Fruit fly (Drosophila melanogaster) whole organism, prepupa: Measurements from ENCODE around the gene Mst89B.

Experiments
- Blimp-1 ChIP-seq: fragments of 200-800 bp; sonication (Bioruptor generic); optimal IDR thresholded peaks from 3 replicates; lab custom pipeline; 2017; ENCODE audit warnings: missing biosample characterization, missing genetic modification characterization, mild to moderate bottlenecking, moderate library complexity, missing genetic modification reagents
- CG11294 ChIP-seq: fragments of 200-800 bp; sonication (Bioruptor generic); IDR thresholded peaks from 2 replicates; pipeline ENCODE4 v1.3.6; 2022; ENCODE audit warnings: missing biosample characterization, missing genetic modification characterization
- CG11902 ChIP-seq: fragments of 200-800 bp; sonication (Bioruptor generic); optimal IDR thresholded peaks from 3 replicates; lab custom pipeline; 2016; ENCODE audit warnings: missing biosample characterization, missing genetic modification characterization
- CG15336 ChIP-seq: fragments of 200-800 bp; sonication (Bioruptor generic); IDR thresholded peaks from 2 replicates; pipeline ENCODE4 v1.3.6; 2022; ENCODE audit warnings: missing biosample characterization, missing genetic modification characterization
- CG1621 ChIP-seq: fragments of 200-800 bp; sonication (Bioruptor generic); optimal IDR thresholded peaks from 3 replicates; lab custom pipeline; 2018; ENCODE audit warnings: missing biosample characterization, mild to moderate bottlenecking, missing genetic modification characterization
- CG16779 ChIP-seq: fragments of 200-800 bp; sonication (Bioruptor generic); optimal IDR thresholded peaks from 3 replicates; lab custom pipeline; 2017; ENCODE audit warnings: missing biosample characterization, mild to moderate bottlenecking, missing genetic modification characterization
- CG32006 ChIP-seq: fragments of 200-800 bp; sonication (Bioruptor generic); optimal IDR thresholded peaks from 3 replicates; lab custom pipeline; 2017; ENCODE audit warnings: missing biosample characterization, mild to moderate bottlenecking, missing genetic modification characterization
- CG3919 ChIP-seq: fragments of 200-800 bp; sonication (Bioruptor generic); optimal IDR thresholded peaks from 3 replicates; lab custom pipeline; 2016; ENCODE audit warnings: missing biosample characterization, missing genetic modification characterization
- CG4318 ChIP-seq: fragments of 200-800 bp; sonication (Bioruptor generic); optimal IDR thresholded peaks from 3 replicates; lab custom pipeline; 2017; ENCODE audit warnings: missing biosample characterization, mild to moderate bottlenecking, missing genetic modification characterization
- CG6163 ChIP-seq: fragments of 200-800 bp; sonication (Bioruptor generic); IDR thresholded peaks from 3 replicates; pipeline ENCODE4 v1.3.6; 2022; ENCODE audit warnings: missing biosample characterization, missing genetic modification characterization
- CG7368 ChIP-seq: fragments of 200-800 bp; sonication (Bioruptor generic); optimal IDR thresholded peaks from 3 replicates; lab custom pipeline; 2016; ENCODE audit warnings: missing biosample characterization, missing genetic modification characterization
- CG8119 ChIP-seq: fragments of 200-800 bp; sonication (Bioruptor generic); IDR thresholded peaks from 3 replicates; pipeline ENCODE4 v1.3.6; 2022; ENCODE audit warnings: missing biosample characterization, missing genetic modification characterization
- CG8319 ChIP-seq: fragments of 200-800 bp; sonication (Bioruptor generic); optimal IDR thresholded peaks from 3 replicates; lab custom pipeline; 2016; ENCODE audit warnings: missing biosample characterization, missing genetic modification characterization
- CG8632 ChIP-seq: fragments of 200-800 bp; sonication (Bioruptor generic); optimal IDR thresholded peaks from 3 replicates; lab custom pipeline; 2016; ENCODE audit warnings: missing biosample characterization, missing genetic modification characterization
- Eip75B ChIP-seq: fragments of 200-800 bp; sonication (Bioruptor generic); optimal IDR thresholded peaks from 3 replicates; lab custom pipeline; 2016; ENCODE audit warnings: missing biosample characterization, missing genetic modification characterization
- Eip78C ChIP-seq: fragments of 200-800 bp; sonication (Bioruptor generic); peaks from one replicate; lab custom pipeline; 2016; ENCODE audit warnings: missing biosample characterization, missing genetic modification characterization
- Eip93F ChIP-seq: fragments of 200-800 bp; sonication (Bioruptor generic); optimal IDR thresholded peaks from 2 replicates; lab custom pipeline; 2016; ENCODE audit warnings: missing biosample characterization, mild to moderate bottlenecking, missing genetic modification characterization
- Ets21C ChIP-seq: fragments of 200-800 bp; sonication (Bioruptor generic); optimal IDR thresholded peaks from 3 replicates; lab custom pipeline; 2016; ENCODE audit warnings: missing biosample characterization, missing genetic modification characterization
- Ets96B ChIP-seq: fragments of 200-800 bp; optimal IDR thresholded peaks from 2 replicates; lab custom pipeline; 2019; ENCODE audit warnings: missing biosample characterization, mild to moderate bottlenecking, missing genetic modification characterization, moderate library complexity
- Gug ChIP-seq: fragments of 200-800 bp; sonication (Bioruptor generic); IDR thresholded peaks from 2 replicates; pipeline ENCODE4 v1.3.6; 2022; ENCODE audit warnings: missing biosample characterization, missing genetic modification characterization
- Hr38 ChIP-seq: sonication (Bioruptor generic); optimal IDR thresholded peaks from 2 replicates; lab custom pipeline; 2016; ENCODE audit warnings: missing biosample characterization, missing genetic modification characterization
- Hr4 ChIP-seq: fragments of 200-800 bp; sonication (Bioruptor generic); optimal IDR thresholded peaks from 3 replicates; lab custom pipeline; 2016; ENCODE audit warnings: missing biosample characterization, missing genetic modification characterization
- Lpt ChIP-seq: fragments of 200-800 bp; sonication (Bioruptor generic); optimal IDR thresholded peaks from 3 replicates; lab custom pipeline; 2016; ENCODE audit warnings: missing biosample characterization, missing genetic modification characterization
- Met ChIP-seq: fragments of 200-800 bp; sonication (Bioruptor generic); optimal IDR thresholded peaks from 3 replicates; lab custom pipeline; 2016; ENCODE audit warnings: missing biosample characterization, missing genetic modification characterization
- Smox ChIP-seq: fragments of 200-800 bp; sonication (Bioruptor generic); optimal IDR thresholded peaks from 3 replicates; lab custom pipeline; 2016; ENCODE audit warnings: missing biosample characterization, missing genetic modification characterization
- Sox102F ChIP-seq: fragments of 200-800 bp; sonication (Bioruptor generic); optimal IDR thresholded peaks from 2 replicates; lab custom pipeline; 2016; ENCODE audit warnings: missing biosample characterization, mild to moderate bottlenecking, missing genetic modification characterization
- Sox14 ChIP-seq: fragments of 200-800 bp; sonication (Bioruptor generic); optimal IDR thresholded peaks from 3 replicates; lab custom pipeline; 2016; ENCODE audit warnings: missing biosample characterization, missing genetic modification characterization
- Sox15 ChIP-seq: fragments of 200-800 bp; sonication (Bioruptor generic); optimal IDR thresholded peaks from 3 replicates; lab custom pipeline; 2016; ENCODE audit warnings: missing biosample characterization, missing genetic modification characterization
- achi ChIP-seq: fragments of 200-800 bp; sonication (Bioruptor generic); optimal IDR thresholded peaks from 3 replicates; lab custom pipeline; 2016; ENCODE audit warnings: missing biosample characterization, missing genetic modification characterization
- acj6 ChIP-seq: fragments of 200-800 bp; sonication (Bioruptor generic); optimal IDR thresholded peaks from 3 replicates; lab custom pipeline; 2016; ENCODE audit warnings: missing biosample characterization, missing genetic modification characterization
- cyc ChIP-seq: fragments of 200-800 bp; sonication (Bioruptor generic); optimal IDR thresholded peaks from 3 replicates; lab custom pipeline; 2016; ENCODE audit warnings: missing biosample characterization, missing genetic modification characterization
- dac ChIP-seq: fragments of 200-800 bp; sonication (Bioruptor generic); optimal IDR thresholded peaks from 2 replicates; lab custom pipeline; 2017; ENCODE audit warnings: missing biosample characterization, mild to moderate bottlenecking, missing genetic modification characterization
- dsx ChIP-seq: fragments of 200-800 bp; optimal IDR thresholded peaks from 3 replicates; lab custom pipeline; 2019; ENCODE audit warnings: missing biosample characterization, mild to moderate bottlenecking, missing genetic modification characterization, moderate library complexity; ENCODE audit not compliant: poor library complexity, severe bottlenecking
- eg ChIP-seq: fragments of 200-800 bp; sonication (Bioruptor generic); IDR thresholded peaks from 3 replicates; pipeline ENCODE4 v1.3.6; 2022; ENCODE audit warnings: missing biosample characterization, missing genetic modification characterization
- fd85E ChIP-seq: fragments of 200-800 bp; sonication (Bioruptor generic); optimal IDR thresholded peaks from 3 replicates; lab custom pipeline; 2016; ENCODE audit warnings: missing biosample characterization, missing genetic modification characterization
- fkh ChIP-seq: fragments of 200-800 bp; sonication (Bioruptor generic); optimal IDR thresholded peaks from 3 replicates; lab custom pipeline; 2017; ENCODE audit warnings: missing biosample characterization, mild to moderate bottlenecking, missing genetic modification characterization, moderate library complexity
- net ChIP-seq: fragments of 200-800 bp; sonication (Bioruptor generic); optimal IDR thresholded peaks from 3 replicates; lab custom pipeline; 2016; ENCODE audit warnings: missing biosample characterization, missing genetic modification characterization
- pdm3 ChIP-seq: fragments of 200-800 bp; sonication (Bioruptor generic); optimal IDR thresholded peaks from 3 replicates; lab custom pipeline; 2016; ENCODE audit warnings: missing biosample characterization, missing genetic modification characterization
- salr ChIP-seq, 2 experiments: fragments of 200-800 bp; sonication (Bioruptor generic); optimal IDR thresholded peaks; 3 replicates each; lab custom pipeline; 2016 to 2018; ENCODE audit warnings: missing biosample characterization in 2 of 2, missing genetic modification characterization in 2 of 2, mild to moderate bottlenecking in 1 of 2
- spab ChIP-seq: fragments of 200-800 bp; sonication (Bioruptor generic); optimal IDR thresholded peaks from 2 replicates; lab custom pipeline; 2017; ENCODE audit warnings: missing biosample characterization, mild to moderate bottlenecking, missing genetic modification characterization, missing genetic modification reagents
- ss ChIP-seq, 2 experiments: fragments of 200-800 bp; sonication (Bioruptor generic); optimal IDR thresholded peaks; 2 replicates in 1 of 2; 3 replicates in 1 of 2; lab custom pipeline; 2017 to 2018; ENCODE audit warnings: mild to moderate bottlenecking in 2 of 2, missing biosample characterization in 2 of 2, missing genetic modification characterization in 2 of 2, moderate library complexity in 1 of 2
- topi ChIP-seq: fragments of 200-800 bp; sonication (Bioruptor generic); optimal IDR thresholded peaks from 3 replicates; lab custom pipeline; 2016; ENCODE audit warnings: missing biosample characterization, missing genetic modification characterization
- vri ChIP-seq: fragments of 200-800 bp; sonication (Bioruptor generic); optimal IDR thresholded peaks from 3 replicates; lab custom pipeline; 2016; ENCODE audit warnings: missing biosample characterization, mild to moderate bottlenecking, missing genetic modification characterization

Gene Mst89B

DNA sequence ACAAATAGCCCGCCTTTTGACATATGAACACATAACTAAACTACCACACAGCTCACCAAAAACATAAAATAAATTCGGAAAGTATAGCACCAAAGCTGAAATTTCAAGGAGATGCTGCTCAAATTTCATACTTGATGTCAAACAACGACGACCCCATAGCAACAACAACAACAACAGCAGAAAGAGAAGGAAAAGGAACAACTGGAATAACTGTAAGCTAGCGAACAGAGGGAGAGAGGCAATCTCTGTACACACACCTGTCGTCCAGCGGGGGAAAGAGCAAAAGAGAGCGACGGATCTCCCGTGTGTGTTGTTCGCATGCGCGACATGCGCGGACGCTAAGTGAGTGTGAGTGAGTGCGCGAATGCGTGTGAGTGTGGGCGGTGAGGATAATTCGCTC lies 7.7 kb downstream of the Mst89B start:
- TF ChIP-seq fkh (GFP tag; lab: Kevin White, UChicago) (peak; percentile 36), topi (no peak), eg (GFP tag; lab: Robert Waterston, UW) (no peak), CG6163 (peak; percentile 61; the same call in 1 of the 3 replicates), ss (GFP tag; optimal IDR thresholded peaks at IDR 0.05; lab: Kevin White, UChicago) (peak in 1 of 2 experiments; percentile 62), dsx (GFP tag; lab: Kevin White, UChicago) (peak; percentile 5), cyc (no peak), Smox (GFP tag; lab: Kevin White, UChicago) (no peak), salr (GFP tag; optimal IDR thresholded peaks at IDR 0.05; lab: Kevin White, UChicago) (no peak), spab (GFP tag; lab: Kevin White, UChicago) (no peak)

DNA sequence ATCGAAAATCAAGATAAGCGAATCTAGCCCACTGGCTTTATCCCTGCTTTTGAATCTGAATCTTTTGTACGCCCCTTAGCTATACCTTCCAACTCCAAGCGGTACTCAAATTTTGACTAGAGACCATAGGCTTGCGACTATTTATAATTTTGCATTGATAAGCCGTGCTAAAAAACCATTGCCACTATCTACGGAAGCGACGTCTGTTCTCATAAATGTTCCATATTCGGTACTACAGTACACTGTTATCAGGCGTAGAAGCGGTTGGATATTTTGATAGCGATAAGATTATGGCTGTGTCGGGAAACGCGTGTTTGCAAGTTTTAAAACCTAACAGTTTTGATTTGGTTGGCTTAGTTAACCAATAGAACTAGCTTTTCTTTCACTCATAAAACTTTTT lies 8.5 kb downstream of the Mst89B start:
- TF ChIP-seq spab (GFP tag; lab: Kevin White, UChicago) (no peak), pdm3 (no peak), Sox102F (GFP tag; lab: Kevin White, UChicago) (no peak), CG8632 (GFP tag; lab: Kevin White, UChicago) (no peak), CG1621 (no peak), cyc (no peak), net (no peak), CG11902 (GFP tag; lab: Kevin White, UChicago) (no peak), fd85E (GFP tag; lab: Kevin White, UChicago) (no peak), CG8119 (GFP tag; lab: Robert Waterston, UW) (no peak), CG8319 (GFP tag; lab: Kevin White, UChicago) (no peak), Ets96B (tag; lab: Kevin White, UChicago) (no peak), CG15336 (no peak), salr (GFP tag; optimal IDR thresholded peaks at IDR 0.05; lab: Kevin White, UChicago) (no peak), fkh (GFP tag; lab: Kevin White, UChicago) (no peak), CG3919 (GFP tag; lab: Kevin White, UChicago) (no peak), CG11294 (GFP tag; lab: Robert Waterston, UW) (no peak)

DNA sequence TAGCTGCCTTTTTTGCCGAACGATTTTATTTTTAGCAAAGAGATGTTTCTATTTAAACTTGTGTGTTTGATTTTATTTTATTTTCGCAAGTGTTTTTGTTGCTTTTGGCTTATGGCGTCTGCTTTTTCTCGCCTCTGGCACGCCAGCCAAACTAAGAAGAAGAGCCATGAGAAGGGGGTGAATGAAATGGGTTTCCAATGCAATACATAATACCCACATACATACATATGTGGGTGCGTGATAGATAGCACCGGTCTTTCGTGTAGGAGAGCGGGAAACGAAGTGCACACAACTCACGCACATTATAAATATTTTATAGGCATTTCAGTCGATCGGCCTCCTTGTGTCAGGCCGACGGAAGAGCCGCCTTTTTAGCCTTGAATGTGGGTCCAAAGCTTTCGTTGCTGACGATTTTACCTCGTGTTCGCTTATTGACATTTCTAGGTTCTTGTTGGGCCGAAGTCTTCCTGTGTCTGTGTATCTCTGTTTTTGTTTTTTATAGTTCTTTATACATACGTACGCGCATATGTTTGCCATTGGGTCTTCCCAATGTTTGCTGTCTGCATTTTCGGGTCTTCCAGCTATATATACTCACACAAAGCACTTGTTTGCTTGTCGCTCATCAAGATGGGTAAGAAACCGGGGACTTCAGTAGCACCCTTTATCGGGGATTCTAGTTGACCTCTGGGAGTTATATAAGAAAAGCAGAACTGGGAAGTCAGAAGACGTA lies 9.2 kb downstream of the Mst89B start:
- TF ChIP-seq fkh (GFP tag; lab: Kevin White, UChicago) (peak; percentile 92), CG8632 (GFP tag; lab: Kevin White, UChicago) (no peak), eg (GFP tag; lab: Robert Waterston, UW) (0 out of 3 replicates have a peak, but pooled peaks have one; percentile 4), CG32006 (GFP tag; lab: Kevin White, UChicago) (no peak), Eip78C (GFP tag; lab: Kevin White, UChicago) (peak; percentile 28), CG4318 (GFP tag; lab: Kevin White, UChicago) (no peak), CG15336 (peak; percentile 15; the same call in 1 of the 2 replicates), Sox15 (GFP tag; lab: Kevin White, UChicago) (no peak)

DNA sequence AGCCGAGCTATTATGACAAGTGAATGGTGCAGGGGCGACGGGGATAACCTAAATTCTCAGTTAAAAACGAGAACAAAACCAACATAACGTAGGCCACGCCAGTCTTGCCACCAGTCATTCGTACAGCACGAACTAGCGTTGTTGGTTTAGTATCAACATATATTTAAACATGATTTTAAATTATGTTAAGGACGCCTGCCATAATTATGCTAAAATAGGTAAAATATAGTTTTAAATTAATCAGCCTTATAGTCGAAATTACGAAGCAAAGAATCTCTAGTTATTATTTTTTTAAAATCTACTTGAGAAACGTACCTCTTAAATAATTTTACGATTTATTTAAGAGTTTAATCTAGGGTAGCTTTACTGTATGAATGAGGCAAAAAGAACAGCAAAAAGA lies 10.2 kb downstream of the Mst89B start:
- TF ChIP-seq Met (GFP tag; lab: Kevin White, UChicago) (no peak), CG16779 (no peak), Hr38 (GFP tag; lab: Kevin White, UChicago) (no peak), acj6 (GFP tag; lab: Kevin White, UChicago) (no peak), Lpt (GFP tag; lab: Kevin White, UChicago) (no peak), Blimp-1 (GFP tag; lab: Kevin White, UChicago) (no peak), achi (GFP tag; lab: Kevin White, UChicago) (no peak), Hr4 (GFP tag; lab: Kevin White, UChicago) (peak; percentile 34), Gug (no peak), dsx (GFP tag; lab: Kevin White, UChicago) (no peak), cyc (no peak), Eip93F (GFP tag; lab: Kevin White, UChicago) (no peak), vri (GFP tag; lab: Kevin White, UChicago) (no peak), CG15336 (peak; percentile 39; the same call in 1 of the 2 replicates), Eip75B (GFP tag; lab: Kevin White, UChicago) (peak; percentile 26), CG7368 (no peak), Sox14 (GFP tag; lab: Kevin White, UChicago) (no peak), CG11294 (GFP tag; lab: Robert Waterston, UW) (no peak), CG4318 (GFP tag; lab: Kevin White, UChicago) (no peak), CG1621 (no peak), fd85E (GFP tag; lab: Kevin White, UChicago) (no peak), Ets96B (tag; lab: Kevin White, UChicago) (peak; percentile 12), dac (GFP tag; lab: Kevin White, UChicago) (no peak), Ets21C (GFP tag; lab: Kevin White, UChicago) (no peak), Eip78C (GFP tag; lab: Kevin White, UChicago) (peak; percentile 68), net (no peak), CG3919 (GFP tag; lab: Kevin White, UChicago) (no peak), topi (no peak)
